Worm (Caenorhabditis elegans) whole organism, late embryonic: ENCODE results near the gene sucl-1.

ENCODE experiments used
- elt-4 ChIP-seq: sonication (generic microtip); optimal IDR thresholded peaks from 2 replicates; lab custom pipeline; 2016; ENCODE audit warnings: missing genetic modification characterization, missing compliant biosample characterization
- npax-4 ChIP-seq: sonication (generic microtip); optimal IDR thresholded peaks from 2 replicates; lab custom pipeline; 2016; ENCODE audit warnings: missing genetic modification characterization, missing compliant biosample characterization
- pag-3 ChIP-seq: sonication (generic microtip); optimal IDR thresholded peaks from 2 replicates; lab custom pipeline; 2016; ENCODE audit warnings: missing compliant biosample characterization, missing genetic modification characterization, borderline replicate concordance

DNA sequence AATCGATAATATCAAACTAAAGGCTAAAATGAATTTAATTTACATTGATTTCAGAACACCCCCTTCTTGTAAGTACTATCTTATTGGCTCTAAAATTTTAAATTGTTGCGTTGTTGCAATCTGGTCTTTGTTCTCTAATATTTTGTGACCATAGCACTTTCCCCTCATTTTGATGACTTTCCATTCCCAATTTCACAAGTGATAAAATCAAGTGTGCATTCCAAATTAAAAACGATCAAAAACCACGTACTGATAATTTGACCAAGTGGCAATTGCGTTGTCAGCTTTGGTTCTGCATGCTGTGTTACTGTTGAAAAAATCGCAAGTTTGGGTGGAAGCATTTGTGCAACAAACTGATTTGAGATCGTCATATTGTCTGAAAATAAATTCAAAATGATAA, 16.5 kb downstream of the sucl-1 start:
- TF ChIP-seq elt-4, result no peak
- no peak for TF ChIP-seq npax-4 (tag; lab: Kevin White, UChicago)
- no peak for TF ChIP-seq pag-3 (tag; lab: Kevin White, UChicago)
